Worm (Caenorhabditis elegans) whole organism, midembryonic: Measurements from ENCODE around the gene clec-126.

Source experiments
- T22C8.4 ChIP-seq: fragments of 200-800 bp; sonication (Bioruptor generic); IDR thresholded peaks from 2 replicates; pipeline ENCODE4 v1.3.6; 2022; ENCODE audit warnings: missing genetic modification characterization, missing compliant biosample characterization
- cog-1 ChIP-seq: sonication (generic microtip); optimal IDR thresholded peaks from 2 replicates; lab custom pipeline; 2016; ENCODE audit warnings: missing genetic modification characterization, missing compliant biosample characterization
- flt-1 ChIP-seq: fragments of 200-800 bp; sonication (Bioruptor generic); IDR thresholded peaks from 2 replicates; pipeline ENCODE4 v1.3.6; 2022; ENCODE audit warnings: missing genetic modification characterization, missing compliant biosample characterization
- klf-2 ChIP-seq: fragments of 200-800 bp; sonication (Bioruptor generic); conservative IDR thresholded peaks from 2 replicates; pipeline ENCODE4 v1.3.6; 2022; ENCODE audit warnings: missing genetic modification reagents, missing genetic modification characterization, missing compliant biosample characterization
- med-1 ChIP-seq: sonication (generic microtip); optimal IDR thresholded peaks from 2 replicates; lab custom pipeline; 2017; ENCODE audit warnings: missing genetic modification characterization, mild to moderate bottlenecking, missing compliant biosample characterization, antibody characterized with exemption, missing genetic modification reagents; ENCODE audit not compliant: insufficient read depth
- ref-1 ChIP-seq: fragments of 200-800 bp; sonication (Bioruptor generic); conservative IDR thresholded peaks from 2 replicates; pipeline ENCODE4 v1.3.6; 2022; ENCODE audit warnings: missing genetic modification reagents, missing genetic modification characterization, missing compliant biosample characterization
- tab-1 ChIP-seq: fragments of 200-800 bp; sonication (Bioruptor generic); IDR thresholded peaks from 2 replicates; pipeline ENCODE4 v1.3.6; 2022; ENCODE audit warnings: missing genetic modification characterization, missing compliant biosample characterization
- ztf-23 ChIP-seq: fragments of 200-800 bp; sonication (Bioruptor generic); IDR thresholded peaks from 2 replicates; pipeline ENCODE4 v1.3.6; 2022; ENCODE audit warnings: missing genetic modification reagents, missing genetic modification characterization, missing compliant biosample characterization
- ztf-29 ChIP-seq: fragments of 200-800 bp; sonication (Bioruptor generic); IDR thresholded peaks from 2 replicates; pipeline ENCODE4 v1.3.6; 2022; ENCODE audit warnings: missing genetic modification reagents, missing genetic modification characterization, missing compliant biosample characterization

Gene clec-126

DNA sequence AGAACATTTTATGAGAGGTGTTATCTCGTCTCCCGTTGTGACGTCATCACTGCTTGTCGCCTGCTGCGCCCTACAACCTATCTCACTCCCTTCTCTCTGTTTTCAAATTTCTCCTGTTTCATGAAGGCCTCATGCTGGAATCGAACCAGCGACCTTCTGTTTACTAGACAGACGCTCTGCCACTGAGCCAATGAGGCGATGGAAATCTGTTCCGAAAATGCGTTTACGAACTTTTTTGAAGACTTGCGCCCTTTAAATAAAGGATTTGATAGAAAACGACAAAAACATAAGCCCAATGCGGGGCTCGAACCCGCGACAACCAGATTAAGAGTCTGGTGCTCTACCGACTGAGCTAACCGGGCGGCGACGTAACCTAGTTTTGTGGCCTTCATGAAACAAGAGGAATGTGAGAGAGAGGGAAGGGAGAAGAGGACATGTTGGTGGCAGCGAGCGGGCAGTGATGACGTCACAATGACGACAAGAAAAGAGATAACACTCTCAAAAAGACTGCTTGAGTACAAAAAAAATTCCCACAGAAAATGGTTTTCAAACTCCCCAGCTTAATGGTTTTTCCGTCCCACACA is at the start of gene clec-126:
TSS of gene clec-126 (plus strand) at position 534 of the 584 bp plus-strand sequence.
- TF ChIP-seq tab-1 (GFP tag; lab: Robert Waterston, UW) (peak; percentile 89), klf-2 (GFP tag; lab: Robert Waterston, UW) (peak; percentile 84), med-1 (peak; percentile 62), ztf-23 (GFP tag; lab: Robert Waterston, UW) (peak; percentile 87; the same call in 1 of the 2 replicates), ztf-29 (GFP tag; lab: Robert Waterston, UW) (peak; percentile 86; the same call in 1 of the 2 replicates), flt-1 (GFP tag; lab: Robert Waterston, UW) (peak; percentile 93), T22C8.4 (GFP tag; lab: Robert Waterston, UW) (peak; percentile 88), cog-1 (peak; percentile 87), ref-1 (GFP tag; lab: Robert Waterston, UW) (peak; percentile 81)

DNA sequence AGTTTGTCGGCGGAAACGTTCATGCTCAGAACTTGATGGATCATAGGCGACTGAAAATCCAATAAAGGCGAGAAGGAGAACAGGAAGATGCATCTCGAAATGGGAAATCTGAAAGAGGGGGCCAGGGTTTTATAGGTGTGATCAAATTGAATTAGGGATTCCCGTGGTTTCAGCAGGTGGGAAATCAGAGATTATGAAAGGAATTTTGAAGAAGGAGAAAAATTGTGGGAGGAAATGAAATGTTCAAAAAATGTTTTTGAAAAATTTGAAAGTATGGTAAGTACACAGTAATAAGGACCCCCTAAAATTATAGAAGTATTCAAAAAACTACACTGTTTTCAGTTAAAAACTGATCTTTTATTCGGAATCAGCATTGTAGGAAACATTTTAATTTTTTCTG is 48.7 kb upstream of the clec-126 start, which contains the start of gene Y49F6B.20:
TSS of gene Y49F6B.20 (minus strand) at position 101 of the 400 bp plus-strand sequence.
- no peak for TF ChIP-seq cog-1
- no peak for TF ChIP-seq ztf-29 (GFP tag; lab: Robert Waterston, UW)

DNA sequence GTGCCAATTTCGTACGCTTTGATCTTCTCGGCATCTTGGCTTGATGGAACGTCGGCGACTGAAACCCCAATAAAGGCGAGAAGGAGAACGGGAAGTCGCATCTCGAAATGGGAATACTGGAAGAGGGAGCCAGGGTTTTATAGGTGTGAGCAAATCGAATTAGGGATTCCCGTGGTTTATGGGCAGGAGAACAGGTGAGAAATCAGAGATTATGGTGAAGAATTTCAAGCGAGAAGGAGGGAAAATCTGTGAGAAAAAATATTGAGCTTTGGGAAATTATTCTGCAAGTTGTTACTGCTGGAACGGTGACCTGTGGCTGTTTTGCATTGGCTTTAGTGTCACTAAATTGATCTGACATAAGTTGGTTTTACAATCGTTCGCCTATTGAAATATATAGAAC is 47.7 kb upstream of the clec-126 start, which contains the start of gene Y49F6B.13:
TSS of gene Y49F6B.13 (minus strand) at position 101 of the 400 bp plus-strand sequence.
- no peak for TF ChIP-seq ztf-23 (GFP tag; lab: Robert Waterston, UW)
- no peak for TF ChIP-seq med-1
- no peak for TF ChIP-seq ztf-29 (GFP tag; lab: Robert Waterston, UW)
- no peak for TF ChIP-seq ref-1 (GFP tag; lab: Robert Waterston, UW)
- TF ChIP-seq flt-1 (GFP tag; lab: Robert Waterston, UW) = no peak
- TF ChIP-seq cog-1 = no peak
- TF ChIP-seq T22C8.4 (GFP tag; lab: Robert Waterston, UW) = no peak
- TF ChIP-seq tab-1 (GFP tag; lab: Robert Waterston, UW) = no peak
- no peak for TF ChIP-seq klf-2 (GFP tag; lab: Robert Waterston, UW)

DNA sequence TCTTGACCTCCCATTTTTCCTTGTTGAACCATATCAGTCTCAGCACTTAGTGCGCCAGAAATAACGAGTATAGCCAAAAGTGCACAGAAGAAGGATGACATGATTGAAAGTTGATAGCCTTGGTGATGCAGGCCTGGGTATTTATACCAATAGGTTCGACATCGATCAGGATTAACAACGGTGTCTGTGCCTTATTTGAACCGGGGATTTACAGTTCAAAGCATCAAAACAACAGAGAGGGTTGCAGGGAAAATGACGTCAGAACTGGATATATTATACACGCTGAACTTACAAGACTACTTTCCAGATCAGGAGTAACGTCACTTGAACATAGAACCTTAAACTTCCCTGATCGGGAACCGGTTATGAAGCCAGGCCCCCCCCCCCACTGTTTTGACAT is 47.0 kb upstream of the clec-126 start, which contains the start of gene Y49F6B.12:
TSS of gene Y49F6B.12 (minus strand) at position 101 of the 400 bp plus-strand sequence.
- TF ChIP-seq ztf-23 (GFP tag; lab: Robert Waterston, UW) = no peak
- no peak for TF ChIP-seq ref-1 (GFP tag; lab: Robert Waterston, UW)
- TF ChIP-seq T22C8.4 (GFP tag; lab: Robert Waterston, UW) = no peak
- no peak for TF ChIP-seq tab-1 (GFP tag; lab: Robert Waterston, UW)

DNA sequence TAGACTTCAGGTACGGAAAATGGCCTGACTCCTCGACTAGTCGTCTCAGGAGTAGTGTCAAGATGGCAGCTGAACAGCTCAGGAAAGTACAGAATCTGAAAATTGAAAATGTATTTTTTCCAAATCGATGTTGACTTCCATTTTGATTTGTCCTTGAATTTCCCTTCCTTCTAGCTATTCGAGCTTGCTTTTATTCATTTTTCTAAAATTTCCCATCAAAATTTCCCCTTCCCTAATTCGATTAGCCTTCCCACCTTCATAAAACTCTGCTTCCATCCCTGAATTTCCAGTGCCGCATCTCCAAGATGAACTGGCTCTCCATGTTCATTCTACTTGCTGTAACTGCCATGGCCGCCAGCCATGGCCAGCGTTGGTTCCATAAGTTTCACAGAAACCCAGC is 46.5 kb upstream of the clec-126 start, which contains the start of gene Y49F6B.6:
TSS of gene Y49F6B.6 (plus strand) at position 301 of the 400 bp plus-strand sequence.
- TF ChIP-seq med-1 = no peak
- no peak for TF ChIP-seq tab-1 (GFP tag; lab: Robert Waterston, UW)
- no peak for TF ChIP-seq T22C8.4 (GFP tag; lab: Robert Waterston, UW)
- no peak for TF ChIP-seq ztf-29 (GFP tag; lab: Robert Waterston, UW)
- TF ChIP-seq flt-1 (GFP tag; lab: Robert Waterston, UW) = no peak
- TF ChIP-seq ztf-23 (GFP tag; lab: Robert Waterston, UW) = no peak
- no peak for TF ChIP-seq ref-1 (GFP tag; lab: Robert Waterston, UW)

DNA sequence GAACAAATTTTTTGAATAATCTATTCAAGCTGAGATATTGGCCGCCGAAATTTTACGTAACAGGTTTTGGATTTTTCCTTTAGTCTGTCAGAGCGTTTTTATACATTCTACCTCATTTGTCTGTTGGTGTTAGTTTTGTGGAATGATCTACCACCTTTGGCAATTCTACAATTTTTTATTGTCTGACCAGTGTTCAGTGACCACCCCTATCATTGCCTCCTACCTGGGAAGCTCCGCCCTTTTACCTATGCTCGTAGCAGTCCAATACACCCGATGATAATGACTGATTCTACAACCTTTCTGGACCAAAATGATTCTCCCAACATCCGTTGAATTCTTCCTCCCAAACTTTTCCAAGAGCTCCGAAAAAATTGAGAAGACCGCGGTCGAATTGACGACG is 45.5 kb upstream of the clec-126 start, which contains the start of gene sdz-32:
TSS of gene sdz-32 (plus strand) at position 301 of the 400 bp plus-strand sequence.
- TF ChIP-seq klf-2 (GFP tag; lab: Robert Waterston, UW) (no peak), cog-1 (no peak), ztf-29 (GFP tag; lab: Robert Waterston, UW) (no peak), flt-1 (GFP tag; lab: Robert Waterston, UW) (no peak), ztf-23 (GFP tag; lab: Robert Waterston, UW) (no peak), ref-1 (GFP tag; lab: Robert Waterston, UW) (no peak), med-1 (no peak), T22C8.4 (GFP tag; lab: Robert Waterston, UW) (no peak), tab-1 (GFP tag; lab: Robert Waterston, UW) (no peak)

DNA sequence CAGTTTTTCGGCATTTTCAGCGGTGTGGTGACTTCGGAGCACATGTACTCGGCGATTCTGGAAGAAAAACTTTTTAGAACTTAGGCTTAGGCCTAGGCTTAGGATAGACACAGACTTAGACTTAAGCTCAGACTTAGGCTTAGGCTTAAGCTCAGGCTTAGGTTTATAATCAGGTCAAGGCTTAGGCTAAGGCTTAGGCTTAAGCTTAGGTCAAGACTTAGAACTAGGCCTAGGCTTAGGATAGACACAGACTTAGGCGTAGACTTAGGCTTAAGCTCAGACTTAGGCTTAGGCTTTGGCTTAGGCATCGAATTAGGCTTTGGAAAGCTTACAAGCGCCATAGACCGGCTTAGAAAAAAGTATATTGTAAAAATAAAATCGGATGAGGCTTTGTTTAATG is 42.8 kb upstream of the clec-126 start:
- no peak for TF ChIP-seq ref-1 (GFP tag; lab: Robert Waterston, UW)
- TF ChIP-seq ztf-29 (GFP tag; lab: Robert Waterston, UW) = 0 out of 2 replicates have a peak, but pooled peaks have one; percentile 13
- no peak for TF ChIP-seq cog-1
- no peak for TF ChIP-seq flt-1 (GFP tag; lab: Robert Waterston, UW)

DNA sequence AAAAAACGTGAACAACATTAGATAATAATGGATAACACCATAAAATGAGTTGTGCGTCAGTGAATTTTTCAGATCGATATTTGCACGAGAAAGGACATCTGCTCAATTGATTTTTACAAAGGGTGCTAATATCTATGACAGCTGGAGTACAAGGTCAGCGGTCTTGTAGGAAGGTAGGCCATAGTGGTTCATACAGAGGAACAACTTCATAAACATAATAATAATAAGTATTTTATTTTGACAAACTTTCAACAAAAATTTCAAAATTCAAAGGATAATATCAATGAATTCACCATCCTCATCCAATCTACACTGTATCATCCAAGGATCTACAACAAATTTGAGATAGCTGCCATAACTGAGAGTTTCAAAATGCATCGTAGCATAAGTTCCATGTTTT is 42.1 kb upstream of the clec-126 start, which contains the start of gene fbxb-104:
TSS of gene fbxb-104 (minus strand) at position 101 of the 400 bp plus-strand sequence.
- no peak for TF ChIP-seq tab-1 (GFP tag; lab: Robert Waterston, UW)
- TF ChIP-seq ztf-29 (GFP tag; lab: Robert Waterston, UW) = no peak

DNA sequence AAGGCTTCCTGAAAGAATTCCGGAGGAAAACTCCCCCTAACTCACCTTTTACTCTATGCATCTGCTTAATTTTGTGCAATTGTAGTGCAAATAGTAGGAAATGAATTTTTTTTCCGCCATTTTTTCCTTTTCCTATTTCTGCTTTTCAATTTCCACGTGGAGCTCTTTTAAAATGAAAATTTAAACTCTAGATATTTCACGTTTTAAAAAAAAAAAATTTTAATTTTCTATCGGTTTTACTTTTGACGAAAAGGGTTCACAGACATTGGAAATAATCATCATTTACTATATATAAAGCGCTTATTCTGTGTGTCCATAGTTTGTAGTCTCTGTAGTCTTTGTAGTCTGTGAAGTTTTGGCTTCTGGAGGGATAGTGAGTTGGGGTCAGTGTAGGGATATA is 37.7 kb upstream of the clec-126 start, which contains the start of gene Y49F6B.8:
TSS of gene Y49F6B.8 (minus strand) at position 101 of the 400 bp plus-strand sequence.
- no peak for TF ChIP-seq klf-2 (GFP tag; lab: Robert Waterston, UW)

DNA sequence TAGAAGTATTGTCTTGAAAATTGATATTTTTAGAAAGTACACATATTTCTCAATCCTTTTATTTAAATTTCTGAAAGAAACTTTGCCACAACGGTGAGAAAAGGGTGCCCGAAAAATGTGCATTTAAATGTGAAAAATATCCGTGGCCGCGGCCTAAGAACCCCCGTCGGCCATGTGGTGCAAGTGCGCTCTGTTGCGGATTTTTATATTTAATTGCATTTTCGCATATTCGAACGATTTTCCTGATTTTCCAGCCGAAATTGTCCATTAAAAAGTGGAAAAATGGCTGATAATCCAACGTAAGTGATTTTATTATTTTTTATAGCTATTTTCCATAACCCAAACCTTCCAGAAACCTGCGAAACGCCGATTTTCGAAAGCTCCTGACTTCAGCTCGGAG is 37.1 kb upstream of the clec-126 start, which contains the start of gene smu-2:
TSS of gene smu-2 (plus strand) at position 178 of the 400 bp plus-strand sequence.
- TF ChIP-seq flt-1 (GFP tag; lab: Robert Waterston, UW) = peak; percentile 67; the same call in 1 of the 2 replicates
- TF ChIP-seq klf-2 (GFP tag; lab: Robert Waterston, UW) = 0 out of 2 replicates have a peak, but pooled peaks have one; percentile 45
- TF ChIP-seq ztf-23 (GFP tag; lab: Robert Waterston, UW) = peak; percentile 74
- peak; percentile 39 for TF ChIP-seq cog-1
- no peak for TF ChIP-seq T22C8.4 (GFP tag; lab: Robert Waterston, UW)
